Worm (Caenorhabditis elegans) whole organism, late embryonic: ENCODE data around the gene bmy-1.

Source experiments
- pag-3 ChIP-seq: sonication (generic microtip); optimal IDR thresholded peaks from 2 replicates; lab custom pipeline; 2016; ENCODE audit warnings: missing compliant biosample characterization, missing genetic modification characterization, borderline replicate concordance
- pros-1 ChIP-seq: fragments of 150-350 bp; optimal IDR thresholded peaks from 2 replicates; lab custom pipeline; 2014; ENCODE audit warnings: missing biosample characterization, missing genetic modification reagents, missing genetic modification characterization

The bmy-1 gene

ce11 chrII:5408924-5409323 lies 50.4 kb downstream of the bmy-1 start, which contains the start of the genes EEED8.12 and EEED8.4:
Gene EEED8.12 (minus strand): TSS chrII:5409024.
Gene EEED8.4 (plus strand): TSS chrII:5409319.
- TF ChIP-seq pag-3 (tag; lab: Kevin White, UChicago), result no peak
- no peak for TF ChIP-seq pros-1 (tag; lab: Kevin White, UChicago)
